Worm (Caenorhabditis elegans): ENCODE data around the gene srx-12.

srx-12 gene

DNA sequence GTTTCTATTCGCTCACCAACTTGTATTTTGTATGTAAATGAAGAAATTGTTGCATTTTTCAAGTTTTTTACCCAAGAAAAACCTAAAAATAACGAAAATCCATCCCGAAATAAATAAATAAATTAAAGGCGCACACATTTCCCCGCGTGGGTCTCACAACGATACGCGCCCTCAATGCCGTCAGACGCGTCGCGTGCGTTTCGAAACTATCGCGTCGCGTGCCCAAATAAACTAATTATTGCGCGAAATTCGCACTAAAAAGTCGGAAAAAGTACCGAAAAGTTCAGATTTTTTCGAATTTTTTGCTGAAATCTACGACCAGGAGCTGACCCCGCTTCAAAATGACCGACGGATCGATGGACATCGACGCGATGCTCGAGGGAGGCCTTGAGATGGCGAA is 33.3 kb upstream of the srx-12 start, which contains the start of gene rbm-39 (continued):
- TF ChIP-seq hlh-26 (GFP tag; conservative IDR thresholded peaks at IDR 0.05) (no peak), snpc-1.3 (tag; optimal IDR thresholded peaks at IDR 0.05; ENCODE audit: insufficient read depth) (peak; percentile 63), madf-8 (GFP tag; conservative IDR thresholded peaks at IDR 0.05) (peak; percentile 23; the same call in 1 of the 2 replicates), atf-7 (tag; optimal IDR thresholded peaks at IDR 0.05) (no peak), unc-130 (GFP tag; optimal IDR thresholded peaks at IDR 0.05) (peak; percentile 6), ztf-25 (GFP tag; IDR thresholded peaks at IDR 0.05) (no peak), pha-4 (tag; optimal IDR thresholded peaks at IDR 0.05) (no peak), ztf-3 (GFP tag; optimal IDR thresholded peaks at IDR 0.05) (no peak), ZK185.1 (tag; optimal IDR thresholded peaks at IDR 0.05; ENCODE audit: poor library complexity, severe bottlenecking) (no peak), mxl-1 (tag; optimal IDR thresholded peaks at IDR 0.05) (no peak), nhr-179 (tag; optimal IDR thresholded peaks at IDR 0.05) (no peak), ztf-22 (GFP tag; optimal IDR thresholded peaks at IDR 0.05) (no peak), lag-1 (GFP tag; IDR thresholded peaks at IDR 0.05) (no peak), Y95B8A.8 (GFP tag; IDR thresholded peaks at IDR 0.05) (peak; percentile 82), unc-62 (GFP tag; optimal IDR thresholded peaks at IDR 0.05) (no peak), C06A6.2 (GFP tag; conservative IDR thresholded peaks at IDR 0.05) (0 out of 2 replicates have a peak, but pooled peaks have one; percentile 29), F39B2.1 (GFP tag; IDR thresholded peaks at IDR 0.05) (no peak), egl-44 (GFP tag; IDR thresholded peaks at IDR 0.05) (no peak), tlf-1 (GFP tag; optimal IDR thresholded peaks at IDR 0.05) (peak; percentile 73), snpc-4 (GFP tag; optimal IDR thresholded peaks at IDR 0.05) (no peak), snpc-4 (tag; optimal IDR thresholded peaks at IDR 0.05) (peak; percentile 58 to 69 (median 62)), repo-1 (tag; optimal IDR thresholded peaks at IDR 0.05) (peak; percentile 85), ets-4 (GFP tag; optimal IDR thresholded peaks at IDR 0.05) (no peak), snpc-3.4 (tag; optimal IDR thresholded peaks at IDR 0.05) (peak; percentile 77), somi-1 (GFP tag; optimal IDR thresholded peaks at IDR 0.05) (no peak), F52B5.7 (tag; optimal IDR thresholded peaks at IDR 0.05) (no peak), lin-54 (GFP tag; optimal IDR thresholded peaks at IDR 0.05) (peak; percentile 76), sptf-2 (GFP tag; optimal IDR thresholded peaks at IDR 0.05) (no peak), B0261.1 (tag; optimal IDR thresholded peaks at IDR 0.05) (no peak), egl-18 (GFP tag; IDR thresholded peaks at IDR 0.05) (no peak), efl-1 (GFP tag; optimal IDR thresholded peaks at IDR 0.05) (peak; percentile 64), aptf-2 (GFP tag; conservative IDR thresholded peaks at IDR 0.05) (no peak), bed-2 (GFP tag; IDR thresholded peaks at IDR 0.05) (no peak), snpc-1.1 (tag; optimal IDR thresholded peaks at IDR 0.05; ENCODE audit: insufficient read depth) (peak; percentile 50), mcd-1 (GFP tag; IDR thresholded peaks at IDR 0.05) (peak; percentile 79), F57C9.4 (tag; optimal IDR thresholded peaks at IDR 0.05) (no peak), T26A5.8 (tag; optimal IDR thresholded peaks at IDR 0.05) (no peak), lsy-27 (tag; optimal IDR thresholded peaks at IDR 0.05; ENCODE audit: borderline replicate concordance, insufficient read depth) (no peak)

DNA sequence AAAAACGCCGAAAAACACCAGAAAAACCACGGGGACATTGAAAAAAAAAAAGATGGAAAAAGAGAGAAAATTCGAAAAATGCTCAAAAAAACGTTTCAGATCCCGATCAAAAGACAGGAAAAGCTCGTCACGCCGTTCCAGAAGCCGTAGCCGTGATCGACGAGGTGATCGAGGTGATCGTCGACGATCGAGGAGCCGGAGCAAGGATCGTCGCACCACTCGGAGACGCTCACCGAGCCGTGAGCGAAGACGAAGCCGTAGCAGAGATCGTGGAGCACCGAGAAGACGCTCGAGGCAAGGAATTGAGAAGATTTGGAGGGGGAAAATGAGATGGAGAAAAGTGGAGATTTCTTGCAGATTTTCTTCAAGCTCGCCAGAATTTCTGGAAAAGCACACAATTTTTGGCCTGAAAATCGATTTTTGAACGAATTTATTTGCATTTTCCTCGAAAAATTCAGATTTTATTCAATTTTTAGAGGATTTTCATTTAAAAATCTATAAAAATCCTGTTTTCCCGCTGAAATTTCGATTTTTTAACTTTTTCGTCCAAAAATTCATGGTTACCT is 32.5 kb upstream of the srx-12 start:
- TF ChIP-seq ceh-27 (GFP tag; optimal IDR thresholded peaks at IDR 0.05) (no peak), zfh-2 (GFP tag; conservative IDR thresholded peaks at IDR 0.05) (peak; percentile 66), hlh-26 (GFP tag; conservative IDR thresholded peaks at IDR 0.05) (no peak), egrh-3 (GFP tag; IDR thresholded peaks at IDR 0.05) (peak; percentile 40; the same call in 1 of the 2 replicates), chd-7 (tag; optimal IDR thresholded peaks at IDR 0.05) (no peak)

Measured in whole organism, young adult.